Fruit fly (Drosophila melanogaster) whole organism, prepupa: ENCODE measurements around the gene CG8372.

Source experiments
- Blimp-1 ChIP-seq: fragments of 200-800 bp; sonication (Bioruptor generic); optimal IDR thresholded peaks from 3 replicates; lab custom pipeline; 2017; ENCODE audit warnings: missing biosample characterization, missing genetic modification characterization, mild to moderate bottlenecking, moderate library complexity, missing genetic modification reagents
- CG11762 ChIP-seq: fragments of 200-800 bp; sonication (Bioruptor generic); optimal IDR thresholded peaks from 3 replicates; lab custom pipeline; 2016; ENCODE audit warnings: missing biosample characterization, missing genetic modification characterization; ENCODE audit not compliant: insufficient read depth
- CG11902 ChIP-seq: fragments of 200-800 bp; sonication (Bioruptor generic); optimal IDR thresholded peaks from 3 replicates; lab custom pipeline; 2016; ENCODE audit warnings: missing biosample characterization, missing genetic modification characterization
- CG16779 ChIP-seq: fragments of 200-800 bp; sonication (Bioruptor generic); optimal IDR thresholded peaks from 3 replicates; lab custom pipeline; 2017; ENCODE audit warnings: missing biosample characterization, mild to moderate bottlenecking, missing genetic modification characterization
- CG3919 ChIP-seq: fragments of 200-800 bp; sonication (Bioruptor generic); optimal IDR thresholded peaks from 3 replicates; lab custom pipeline; 2016; ENCODE audit warnings: missing biosample characterization, missing genetic modification characterization
- CG6276 ChIP-seq: fragments of 200-800 bp; sonication (Bioruptor generic); optimal IDR thresholded peaks from 2 replicates; lab custom pipeline; 2017; ENCODE audit warnings: missing biosample characterization, mild to moderate bottlenecking, missing genetic modification characterization
- CG6808 ChIP-seq: fragments of 200-800 bp; sonication (Bioruptor generic); optimal IDR thresholded peaks from 3 replicates; lab custom pipeline; 2017; ENCODE audit warnings: missing biosample characterization, missing genetic modification characterization, mild to moderate bottlenecking, moderate library complexity, missing genetic modification reagents
- CG6854 ChIP-seq: fragments of 200-800 bp; sonication (Bioruptor generic); optimal IDR thresholded peaks from 2 replicates; lab custom pipeline; 2017; ENCODE audit warnings: missing biosample characterization, mild to moderate bottlenecking, missing genetic modification characterization
- Ets96B ChIP-seq: fragments of 200-800 bp; optimal IDR thresholded peaks from 2 replicates; lab custom pipeline; 2019; ENCODE audit warnings: missing biosample characterization, mild to moderate bottlenecking, missing genetic modification characterization, moderate library complexity
- Gug ChIP-seq: fragments of 200-800 bp; sonication (Bioruptor generic); IDR thresholded peaks from 2 replicates; pipeline ENCODE4 v1.3.6; 2022; ENCODE audit warnings: missing biosample characterization, missing genetic modification characterization
- Met ChIP-seq: fragments of 200-800 bp; sonication (Bioruptor generic); optimal IDR thresholded peaks from 3 replicates; lab custom pipeline; 2016; ENCODE audit warnings: missing biosample characterization, missing genetic modification characterization
- cyc ChIP-seq: fragments of 200-800 bp; sonication (Bioruptor generic); optimal IDR thresholded peaks from 3 replicates; lab custom pipeline; 2016; ENCODE audit warnings: missing biosample characterization, missing genetic modification characterization
- eg ChIP-seq: fragments of 200-800 bp; sonication (Bioruptor generic); IDR thresholded peaks from 3 replicates; pipeline ENCODE4 v1.3.6; 2022; ENCODE audit warnings: missing biosample characterization, missing genetic modification characterization
- fd85E ChIP-seq: fragments of 200-800 bp; sonication (Bioruptor generic); optimal IDR thresholded peaks from 3 replicates; lab custom pipeline; 2016; ENCODE audit warnings: missing biosample characterization, missing genetic modification characterization

DNA sequence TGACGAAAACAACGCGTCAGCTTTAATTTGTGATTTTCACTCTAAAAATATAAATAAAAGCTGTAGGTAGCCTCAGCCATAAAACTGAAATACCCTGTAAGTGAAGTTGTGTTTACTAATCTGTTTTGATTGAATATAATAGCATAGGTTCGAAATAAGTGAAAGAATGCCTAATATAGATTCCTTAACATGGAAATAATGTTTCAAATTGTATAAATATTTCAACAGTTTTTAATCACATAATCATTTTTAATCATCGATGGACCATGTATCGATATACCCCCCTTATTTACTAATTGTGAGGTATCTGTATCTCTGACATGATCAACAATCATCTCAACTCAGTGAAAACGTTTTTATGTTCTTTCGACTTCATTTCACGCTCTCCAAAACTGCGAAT, 42.7 kb upstream of the CG8372 start:
- TF ChIP-seq CG6808 (GFP tag; lab: Kevin White, UChicago) (no peak), fd85E (GFP tag; lab: Kevin White, UChicago) (no peak), CG3919 (GFP tag; lab: Kevin White, UChicago) (no peak), eg (peak; percentile 51; the same call in 1 of the 3 replicates), CG6276 (GFP tag; lab: Kevin White, UChicago) (no peak), CG6854 (no peak), CG16779 (tag; lab: Kevin White, UChicago) (no peak), Blimp-1 (GFP tag; lab: Kevin White, UChicago) (no peak), Ets96B (tag; lab: Kevin White, UChicago) (no peak), CG11902 (no peak), cyc (GFP tag; lab: Kevin White, UChicago) (no peak), Met (peak; percentile 27), CG11762 (GFP tag; lab: Kevin White, UChicago) (no peak), Gug (no peak)
